Worm (Caenorhabditis elegans) whole organism, early embryonic: ENCODE measurements around the gene Y71H2AM.11.

ENCODE experiments used
- B0310.2 ChIP-seq: sonication (generic microtip); optimal IDR thresholded peaks from 2 replicates; lab custom pipeline; 2016; ENCODE audit warnings: mild to moderate bottlenecking, missing genetic modification characterization, missing compliant biosample characterization
- F13C5.2 ChIP-seq: sonication (generic microtip); optimal IDR thresholded peaks from 2 replicates; lab custom pipeline; 2017; ENCODE audit warnings: mild to moderate bottlenecking, missing genetic modification characterization, inconsistent platforms, missing compliant biosample characterization
- aly-1 ChIP-seq: sonication (generic microtip); optimal IDR thresholded peaks from 2 replicates; lab custom pipeline; 2016; ENCODE audit warnings: missing genetic modification characterization, missing compliant biosample characterization
- ama-1 ChIP-seq: fragments of 150-350 bp; optimal IDR thresholded peaks from 2 replicates; lab custom pipeline; 2014
- ceh-13 ChIP-seq: fragments of 200-800 bp; sonication (Bioruptor generic); optimal IDR thresholded peaks from 2 replicates; lab custom pipeline; 2018; ENCODE audit warnings: mild to moderate bottlenecking, missing genetic modification characterization, missing compliant biosample characterization
- ceh-36 ChIP-seq: sonication (generic microtip); optimal IDR thresholded peaks from 2 replicates; lab custom pipeline; 2016; ENCODE audit warnings: missing genetic modification characterization, inconsistent platforms, missing compliant biosample characterization
- ets-7 ChIP-seq: sonication (generic microtip); optimal IDR thresholded peaks from 2 replicates; lab custom pipeline; 2016; ENCODE audit warnings: missing genotype, missing genetic modification characterization, missing compliant biosample characterization
- flt-1 ChIP-seq: fragments of 200-800 bp; sonication (Bioruptor generic); IDR thresholded peaks from 2 replicates; pipeline ENCODE4 v1.3.6; 2022; ENCODE audit warnings: missing genetic modification characterization, missing compliant biosample characterization
- hmbx-1 ChIP-seq: sonication (generic microtip); optimal IDR thresholded peaks from 2 replicates; lab custom pipeline; 2016; ENCODE audit warnings: mild to moderate bottlenecking, missing genetic modification characterization, missing compliant biosample characterization
- hmg-4 ChIP-seq: fragments of 200-800 bp; sonication (Bioruptor generic); optimal IDR thresholded peaks from 2 replicates; lab custom pipeline; 2018; ENCODE audit warnings: mild to moderate bottlenecking, missing genetic modification characterization, missing compliant biosample characterization
- hnd-1 ChIP-seq: sonication (generic microtip); optimal IDR thresholded peaks from 2 replicates; lab custom pipeline; 2016; ENCODE audit warnings: missing genetic modification characterization, missing compliant biosample characterization
- pes-1 ChIP-seq: fragments of 200-800 bp; sonication (Bioruptor generic); IDR thresholded peaks from 2 replicates; pipeline ENCODE4 v1.3.6; 2022; ENCODE audit warnings: missing genetic modification reagents, missing genetic modification characterization, missing compliant biosample characterization
- scrt-1 ChIP-seq: fragments of 200-800 bp; sonication (Bioruptor generic); IDR thresholded peaks from 2 replicates; pipeline ENCODE4 v1.3.6; 2022; ENCODE audit warnings: missing genetic modification characterization, missing compliant biosample characterization
- sea-1 ChIP-seq: fragments of 200-800 bp; sonication (Bioruptor generic); conservative IDR thresholded peaks from 2 replicates; pipeline ENCODE4 v1.3.6; 2022; ENCODE audit warnings: missing genetic modification characterization, missing compliant biosample characterization
- tbx-11 ChIP-seq: fragments of 200-800 bp; sonication (Bioruptor generic); IDR thresholded peaks from 2 replicates; pipeline ENCODE4 v1.3.6; 2022; ENCODE audit warnings: missing genetic modification characterization, missing compliant biosample characterization
- tbx-37 ChIP-seq: fragments of 200-800 bp; sonication (Bioruptor generic); conservative IDR thresholded peaks from 2 replicates; pipeline ENCODE4 v1.3.6; 2022; ENCODE audit warnings: missing genetic modification reagents, missing genetic modification characterization, missing compliant biosample characterization
- tra-4 ChIP-seq: sonication (generic microtip); optimal IDR thresholded peaks from 2 replicates; lab custom pipeline; 2017; ENCODE audit warnings: missing genetic modification characterization, missing compliant biosample characterization

The Y71H2AM.11 gene

ce11 chrIII:2756260-2756659 is 31.4 kb upstream of the Y71H2AM.11 start, which contains the start of gene gldi-9:
gldi-9 (minus strand) TSS chrIII:2756360.
- TF ChIP-seq tbx-11 (GFP tag; lab: Robert Waterston, UW) (no peak), hnd-1 (tag; lab: Kevin White, UChicago) (no peak), tra-4 (tag; lab: Kevin White, UChicago) (no peak), flt-1 (GFP tag; lab: Robert Waterston, UW) (no peak), hmbx-1 (tag; lab: Kevin White, UChicago) (no peak), B0310.2 (tag; lab: Kevin White, UChicago) (no peak), scrt-1 (GFP tag; lab: Robert Waterston, UW) (no peak), aly-1 (tag; lab: Kevin White, UChicago) (no peak), ama-1 (lab: Kevin White, UChicago) (no peak), pes-1 (no peak), F13C5.2 (tag; lab: Kevin White, UChicago) (no peak), ceh-36 (no peak), hmg-4 (GFP tag; lab: Kevin White, UChicago) (no peak), tbx-37 (GFP tag; lab: Robert Waterston, UW) (no peak)

DNA sequence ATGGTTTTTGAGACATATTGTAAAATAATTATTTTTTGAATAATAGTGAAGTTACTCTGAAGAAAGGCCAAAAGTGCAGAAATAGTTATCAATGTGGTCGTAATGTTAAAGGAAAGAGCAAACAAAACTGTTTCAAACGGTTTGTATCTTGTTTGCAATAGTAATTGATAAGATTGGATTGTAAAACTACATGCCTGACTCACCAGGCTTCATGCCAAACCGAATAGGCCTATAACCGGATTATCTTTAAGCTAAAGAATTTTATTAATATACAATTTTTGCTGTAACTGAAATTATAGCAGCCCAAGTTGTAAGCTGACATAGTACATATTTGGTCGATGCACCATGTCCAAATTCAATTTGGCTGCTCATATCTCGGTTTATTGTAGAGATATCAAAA is 21.7 kb upstream of the Y71H2AM.11 start, which contains the start of gene Y71H2AM.14:
Gene Y71H2AM.14 (minus strand): TSS at position 101 of the 400 bp plus-strand sequence.
- TF ChIP-seq flt-1 (GFP tag; lab: Robert Waterston, UW), result no peak
- TF ChIP-seq tra-4 (tag; lab: Kevin White, UChicago), result no peak
- TF ChIP-seq hmg-4 (GFP tag; lab: Kevin White, UChicago), result no peak
- no peak for TF ChIP-seq pes-1
- no peak for TF ChIP-seq ceh-36
- no peak for TF ChIP-seq scrt-1 (GFP tag; lab: Robert Waterston, UW)
- no peak for TF ChIP-seq tbx-37 (GFP tag; lab: Robert Waterston, UW)
- TF ChIP-seq sea-1 (GFP tag; lab: Robert Waterston, UW), result no peak
- TF ChIP-seq F13C5.2 (tag; lab: Kevin White, UChicago), result no peak
- no peak for TF ChIP-seq B0310.2 (tag; lab: Kevin White, UChicago)
- TF ChIP-seq ceh-13 (GFP tag; lab: Kevin White, UChicago), result no peak
- no peak for TF ChIP-seq aly-1 (tag; lab: Kevin White, UChicago)
- TF ChIP-seq hmbx-1 (tag; lab: Kevin White, UChicago), result no peak
- no peak for TF ChIP-seq ama-1 (lab: Kevin White, UChicago)
- TF ChIP-seq tbx-11 (GFP tag; lab: Robert Waterston, UW), result no peak
- TF ChIP-seq ets-7 (tag; lab: Kevin White, UChicago), result no peak

- TF ChIP-seq B0310.2 (tag; lab: Kevin White, UChicago), result no peak
- no peak for TF ChIP-seq aly-1 (tag; lab: Kevin White, UChicago)
- no peak for TF ChIP-seq tbx-37 (GFP tag; lab: Robert Waterston, UW)
- TF ChIP-seq ets-7 (tag; lab: Kevin White, UChicago), result no peak
- TF ChIP-seq scrt-1 (GFP tag; lab: Robert Waterston, UW), result no peak
- TF ChIP-seq tra-4 (tag; lab: Kevin White, UChicago), result no peak
- no peak for TF ChIP-seq pes-1
- no peak for TF ChIP-seq tbx-11 (GFP tag; lab: Robert Waterston, UW)
- TF ChIP-seq hmg-4 (GFP tag; lab: Kevin White, UChicago), result no peak
- TF ChIP-seq hnd-1 (tag; lab: Kevin White, UChicago), result no peak
- no peak for TF ChIP-seq ceh-36
- TF ChIP-seq flt-1 (GFP tag; lab: Robert Waterston, UW), result no peak
- TF ChIP-seq ama-1 (lab: Kevin White, UChicago), result no peak
- no peak for TF ChIP-seq hmbx-1 (tag; lab: Kevin White, UChicago)
- no peak for TF ChIP-seq F13C5.2 (tag; lab: Kevin White, UChicago)
- TF ChIP-seq ceh-13 (GFP tag; lab: Kevin White, UChicago), result no peak
These were observed 14.6 kb upstream of the Y71H2AM.11 start, which contains the start of gene cest-25 for ce11 chrIII:2739469-2739868. cest-25 (minus strand) TSS chrIII:2739531.

DNA sequence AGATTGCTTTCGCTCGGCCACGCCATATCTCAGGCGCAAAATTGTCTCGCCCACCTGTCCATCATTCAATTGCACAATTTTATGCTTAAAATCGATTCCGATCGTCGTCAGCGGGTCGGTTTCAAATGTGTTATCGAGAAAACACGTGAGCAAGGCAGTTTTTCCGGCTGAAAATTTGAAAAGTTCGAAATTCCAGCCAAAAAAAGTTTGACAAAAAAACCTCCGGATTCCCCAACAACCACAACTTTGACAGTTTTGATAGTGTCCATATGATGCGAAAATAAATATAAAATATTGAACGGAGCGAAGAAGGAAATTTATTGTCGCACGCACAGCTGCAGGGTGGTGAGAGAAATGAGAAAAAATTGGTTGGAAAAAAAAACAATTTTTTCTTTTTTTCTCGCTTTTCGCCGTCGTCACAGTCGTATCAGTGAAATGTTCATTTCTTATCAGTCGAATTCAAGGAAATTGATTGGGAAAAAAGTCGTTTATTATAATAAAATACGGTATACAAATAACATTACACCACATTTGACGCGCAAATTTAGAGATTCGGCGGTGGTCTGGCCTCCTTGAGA is 8.8 kb upstream of the Y71H2AM.11 start, which contains the start of gene Y71H2AM.12:
Gene Y71H2AM.12 (minus strand): TSS at position 486 of the 578 bp plus-strand sequence.
- no peak for TF ChIP-seq hmg-4 (GFP tag; lab: Kevin White, UChicago)
- no peak for TF ChIP-seq tbx-11 (GFP tag; lab: Robert Waterston, UW)
- TF ChIP-seq aly-1 (tag; lab: Kevin White, UChicago), result no peak
- no peak for TF ChIP-seq B0310.2 (tag; lab: Kevin White, UChicago)
- no peak for TF ChIP-seq ets-7 (tag; lab: Kevin White, UChicago)

DNA sequence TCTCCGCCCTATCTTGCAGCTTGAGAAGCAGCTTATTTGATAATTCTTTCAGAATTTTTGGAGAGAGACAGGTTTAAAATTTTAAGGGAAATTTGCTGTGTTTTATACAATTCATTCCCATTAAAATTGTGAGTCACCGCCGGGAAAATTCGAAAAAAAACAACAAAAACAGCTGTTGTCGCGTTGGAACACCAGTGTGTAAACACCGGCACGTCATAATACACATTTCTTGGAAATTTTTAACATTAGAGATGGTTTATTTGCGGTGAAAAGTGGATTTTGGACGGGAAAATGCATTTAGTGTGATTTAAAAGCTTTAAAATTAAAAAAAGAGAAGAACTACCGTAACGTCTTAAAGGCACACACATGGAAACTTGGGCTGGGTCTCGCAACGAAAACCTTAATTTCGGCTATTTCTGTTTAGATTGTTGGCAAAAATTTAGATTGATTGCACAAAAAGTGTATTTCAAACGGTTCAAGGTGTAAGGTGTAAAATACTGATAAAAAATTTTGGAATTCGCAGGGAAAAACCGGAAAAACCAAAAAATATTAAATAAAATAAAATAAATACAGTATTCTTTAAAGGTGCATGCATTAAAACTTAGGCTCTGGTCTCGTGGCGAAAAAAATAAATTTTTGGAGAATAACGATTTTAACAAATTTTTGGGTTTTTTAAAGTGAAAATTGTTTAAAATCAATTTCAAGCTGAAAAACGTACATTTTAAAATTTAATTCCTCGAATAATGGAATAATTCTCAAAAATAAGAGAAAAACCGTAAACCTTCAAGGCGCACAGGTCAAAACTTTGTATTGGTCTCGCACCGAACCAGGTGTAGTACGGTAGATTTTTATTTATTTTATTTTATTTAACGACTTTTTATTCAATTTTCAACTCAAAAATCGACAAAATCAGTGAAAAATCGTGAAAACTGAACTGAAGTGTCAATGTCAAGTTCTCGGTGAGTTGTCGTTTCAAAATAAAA is 620 bp upstream of the Y71H2AM.11 start, which contains the start of gene cosa-1:
Gene cosa-1 (plus strand): TSS at position 896 of the 983 bp plus-strand sequence.
- TF ChIP-seq flt-1 (GFP tag; lab: Robert Waterston, UW), result no peak
- no peak for TF ChIP-seq ceh-36
- TF ChIP-seq sea-1 (GFP tag; lab: Robert Waterston, UW), result no peak
- no peak for TF ChIP-seq ama-1 (lab: Kevin White, UChicago)
- TF ChIP-seq hnd-1 (tag; lab: Kevin White, UChicago), result no peak
- no peak for TF ChIP-seq hmg-4 (GFP tag; lab: Kevin White, UChicago)
- TF ChIP-seq B0310.2 (tag; lab: Kevin White, UChicago), result no peak
- no peak for TF ChIP-seq ceh-13 (GFP tag; lab: Kevin White, UChicago)
- TF ChIP-seq F13C5.2 (tag; lab: Kevin White, UChicago), result no peak
- TF ChIP-seq tra-4 (tag; lab: Kevin White, UChicago), result no peak
- TF ChIP-seq hmbx-1 (tag; lab: Kevin White, UChicago), result no peak
- TF ChIP-seq pes-1, result no peak
- TF ChIP-seq aly-1 (tag; lab: Kevin White, UChicago), result no peak
- no peak for TF ChIP-seq ets-7 (tag; lab: Kevin White, UChicago)
- no peak for TF ChIP-seq scrt-1 (GFP tag; lab: Robert Waterston, UW)
- no peak for TF ChIP-seq tbx-11 (GFP tag; lab: Robert Waterston, UW)
- no peak for TF ChIP-seq tbx-37 (GFP tag; lab: Robert Waterston, UW)
